Fruit fly (Drosophila melanogaster): ENCODE measurements around the gene CG17167.

dm6 chrX:23097250-23097649 lies 29.1 kb downstream of the CG17167 start:
- TF ChIP-seq Myc (optimal IDR thresholded peaks at IDR 0.05) (no peak), Sin3A (optimal IDR thresholded peaks at IDR 0.05) (no peak)
